Fruit fly (Drosophila melanogaster): ENCODE data around the gene CG5282.

- TF ChIP-seq insv (optimal IDR thresholded peaks at IDR 0.05), result no peak
- no peak for TF ChIP-seq Myc (optimal IDR thresholded peaks at IDR 0.05)
- TF ChIP-seq Sin3A (optimal IDR thresholded peaks at IDR 0.05), result no peak
- TF ChIP-seq ttk (optimal IDR thresholded peaks at IDR 0.05), result no peak
- TF ChIP-seq h (optimal IDR thresholded peaks at IDR 0.05), result no peak
Observed at dm6 chr3L:20396047-20396446, 29.8 kb downstream of the CG5282 start.

Measured in Kc167 (cell line).